Worm (Caenorhabditis elegans) whole organism, L2 larva: Measurements from ENCODE around the gene C02B8.12.

ENCODE experiments used
- ZK546.5 ChIP-seq: sonication (generic microtip); optimal IDR thresholded peaks from 2 replicates; lab custom pipeline; 2017; ENCODE audit warnings: missing biosample characterization, missing genetic modification characterization
- lin-11 ChIP-seq: fragments of 150-350 bp; sonication (generic microtip); optimal IDR thresholded peaks from 2 replicates; lab custom pipeline; 2014; ENCODE audit warnings: missing biosample characterization, missing genetic modification characterization, inconsistent platforms, mixed read lengths
- lsy-2 ChIP-seq, 2 experiments: fragments of 150-350 bp in 1 of 2; sonication (generic microtip) in 1 of 2; optimal IDR thresholded peaks; 2 replicates each; lab custom pipeline; 2014 to 2017; ENCODE audit warnings: missing biosample characterization in 2 of 2, missing genetic modification characterization in 2 of 2

- TF ChIP-seq ZK546.5 (tag; lab: Kevin White, UChicago) (no peak), lin-11 (tag; lab: Kevin White, UChicago) (no peak), lsy-2 (tag; optimal IDR thresholded peaks at IDR 0.05; lab: Kevin White, UChicago) (peak in 1 of 2 experiments; percentile 13)
These were observed 36.8 kb upstream of the C02B8.12 start for ce11 chrX:8160016-8160415.
